Worm (Caenorhabditis elegans) whole organism, young adult: Measurements from ENCODE around the gene Y38C1AA.7.

Source experiments
- B0019.2 ChIP-seq: fragments of 200-800 bp; sonication (Bioruptor generic); conservative IDR thresholded peaks from 2 replicates; pipeline ENCODE4 v1.3.6; 2022; ENCODE audit warnings: missing genetic modification reagents, missing genetic modification characterization, missing compliant biosample characterization
- C17E4.6 ChIP-seq: fragments of 200-800 bp; sonication (Bioruptor generic); IDR thresholded peaks from 2 replicates; pipeline ENCODE4 v1.3.6; 2022; ENCODE audit warnings: missing genetic modification reagents, missing genetic modification characterization, missing compliant biosample characterization
- F23B12.7 ChIP-seq: sonication (generic microtip); optimal IDR thresholded peaks from 2 replicates; lab custom pipeline; 2017; ENCODE audit warnings: missing genetic modification characterization, mild to moderate bottlenecking, missing compliant biosample characterization, antibody characterized with exemption, moderate library complexity; ENCODE audit not compliant: insufficient read depth
- F33H1.4 ChIP-seq: fragments of 200-800 bp; sonication (Bioruptor generic); IDR thresholded peaks from 2 replicates; pipeline ENCODE4 v1.3.6; 2022; ENCODE audit warnings: missing genetic modification reagents, missing genetic modification characterization, missing compliant biosample characterization
- F57C9.4 ChIP-seq: sonication (generic microtip); optimal IDR thresholded peaks from 2 replicates; lab custom pipeline; 2017; ENCODE audit warnings: mild to moderate bottlenecking, missing genetic modification characterization, missing compliant biosample characterization
- Y53F4B.3 ChIP-seq: fragments of 200-800 bp; sonication (Bioruptor generic); IDR thresholded peaks from 2 replicates; pipeline ENCODE4 v1.3.6; 2022; ENCODE audit warnings: missing genetic modification reagents, missing genetic modification characterization, missing compliant biosample characterization
- atf-7 ChIP-seq: sonication (generic microtip); optimal IDR thresholded peaks from 2 replicates; lab custom pipeline; 2017; ENCODE audit warnings: mild to moderate bottlenecking, missing genetic modification characterization, missing compliant biosample characterization
- bed-1 ChIP-seq: fragments of 200-800 bp; sonication (Bioruptor generic); IDR thresholded peaks from 2 replicates; pipeline ENCODE4 v1.3.6; 2022; ENCODE audit warnings: missing genetic modification reagents, missing genetic modification characterization, missing compliant biosample characterization
- ceh-27 ChIP-seq: fragments of 200-800 bp; sonication (Bioruptor generic); optimal IDR thresholded peaks from 2 replicates; lab custom pipeline; 2018; ENCODE audit warnings: mild to moderate bottlenecking, missing genetic modification characterization, moderate library complexity, missing compliant biosample characterization
- dpl-1 ChIP-seq: fragments of 150-350 bp; optimal IDR thresholded peaks from 2 replicates; lab custom pipeline; 2014; ENCODE audit warnings: missing biosample characterization, missing genetic modification reagents, missing genetic modification characterization
- egl-44 ChIP-seq: fragments of 200-800 bp; sonication (Bioruptor generic); IDR thresholded peaks from 2 replicates; pipeline ENCODE4 v1.3.6; 2022; ENCODE audit warnings: missing genetic modification reagents, missing genetic modification characterization, missing compliant biosample characterization
- let-526 ChIP-seq: fragments of 200-800 bp; sonication (Bioruptor generic); IDR thresholded peaks from 2 replicates; pipeline ENCODE4 v1.3.6; 2022; ENCODE audit warnings: missing genetic modification reagents, missing genetic modification characterization, missing compliant biosample characterization
- let-607 ChIP-seq, 2 experiments: fragments of 200-800 bp in 1 of 2; sonication (Bioruptor generic) in 1 of 2; sonication (generic microtip) in 1 of 2; optimal IDR thresholded peaks; 2 replicates each; lab custom pipeline; 2016 to 2018; ENCODE audit warnings: mild to moderate bottlenecking in 2 of 2, missing compliant biosample characterization in 2 of 2, missing genetic modification characterization in 2 of 2, moderate library complexity in 2 of 2, missing genotype in 1 of 2
- lin-35 ChIP-seq, 3 experiments: fragments of 150-350 bp in 2 of 3; sonication (generic microtip) in 1 of 3; optimal IDR thresholded peaks; 2 replicates each; lab custom pipeline; 2014 to 2018; ENCODE audit warnings: missing biosample characterization in 3 of 3, missing genetic modification characterization in 3 of 3, missing genetic modification reagents in 3 of 3
- lin-40 ChIP-seq: sonication (generic microtip); optimal IDR thresholded peaks from 2 replicates; lab custom pipeline; 2016; ENCODE audit warnings: missing genetic modification characterization, mild to moderate bottlenecking, missing compliant biosample characterization, missing genotype, missing genetic modification reagents
- lir-1 ChIP-seq: fragments of 200-800 bp; sonication (Bioruptor generic); conservative IDR thresholded peaks from 2 replicates; pipeline ENCODE4 v1.3.6; 2022; ENCODE audit warnings: missing genetic modification reagents, missing genetic modification characterization, missing compliant biosample characterization
- lsy-27 ChIP-seq: sonication (generic microtip); optimal IDR thresholded peaks from 2 replicates; lab custom pipeline; 2017; ENCODE audit warnings: missing genetic modification characterization, mild to moderate bottlenecking, missing compliant biosample characterization, antibody characterized with exemption, missing genotype, borderline replicate concordance; ENCODE audit not compliant: insufficient read depth
- madf-8 ChIP-seq: fragments of 200-800 bp; sonication (Bioruptor generic); conservative IDR thresholded peaks from 2 replicates; pipeline ENCODE4 v1.3.6; 2022; ENCODE audit warnings: missing genetic modification reagents, missing genetic modification characterization, missing compliant biosample characterization
- mcd-1 ChIP-seq: fragments of 200-800 bp; sonication (Bioruptor generic); IDR thresholded peaks from 2 replicates; pipeline ENCODE4 v1.3.6; 2022; ENCODE audit warnings: missing genetic modification reagents, missing genetic modification characterization, missing compliant biosample characterization
- pha-4 ChIP-seq: fragments of 150-350 bp; sonication (generic microtip); optimal IDR thresholded peaks from 2 replicates; lab custom pipeline; 2014; ENCODE audit warnings: missing biosample characterization, missing genetic modification reagents, missing genetic modification characterization
- rcor-1 ChIP-seq: fragments of 200-800 bp; sonication (Bioruptor generic); IDR thresholded peaks from 2 replicates; pipeline ENCODE4 v1.3.6; 2022; ENCODE audit warnings: missing genetic modification reagents, missing genetic modification characterization, missing compliant biosample characterization
- rec-8 ChIP-seq, 2 experiments: sonication (generic microtip); optimal IDR thresholded peaks; 2 replicates each; lab custom pipeline; 2016; ENCODE audit warnings: mild to moderate bottlenecking in 2 of 2, missing genetic modification characterization in 2 of 2, missing genetic modification reagents in 2 of 2, missing genotype in 2 of 2, missing biosample characterization in 1 of 2, missing compliant biosample characterization in 1 of 2, moderate library complexity in 1 of 2
- repo-1 ChIP-seq: sonication (generic microtip); optimal IDR thresholded peaks from 2 replicates; lab custom pipeline; 2017; ENCODE audit warnings: mild to moderate bottlenecking, missing genetic modification characterization, missing compliant biosample characterization
- rpc-1 ChIP-seq, 2 experiments: fragments of 150-350 bp in 1 of 2; sonication (generic microtip) in 1 of 2; optimal IDR thresholded peaks; 2 replicates each; lab custom pipeline; 2014 to 2018; ENCODE audit warnings: missing biosample characterization in 1 of 2, missing genetic modification characterization in 1 of 2, missing genetic modification reagents in 1 of 2, missing genotype in 1 of 2
- sea-2 ChIP-seq: fragments of 200-800 bp; sonication (Bioruptor generic); IDR thresholded peaks from 2 replicates; pipeline ENCODE4 v1.3.6; 2022; ENCODE audit warnings: missing genetic modification characterization, missing compliant biosample characterization
- snpc-1.1 ChIP-seq: sonication (generic microtip); optimal IDR thresholded peaks from 2 replicates; lab custom pipeline; 2017; ENCODE audit warnings: missing genetic modification characterization, mild to moderate bottlenecking, missing compliant biosample characterization, antibody characterized with exemption, moderate library complexity, missing genotype, missing genetic modification reagents; ENCODE audit not compliant: insufficient read depth
- snpc-4 ChIP-seq, 5 experiments: fragments of 150-350 bp in 1 of 5; sonication (generic microtip) in 4 of 5; optimal IDR thresholded peaks; 2 replicates each; lab custom pipeline; 2014 to 2018; ENCODE audit warnings: missing genetic modification characterization in 5 of 5, missing biosample characterization in 3 of 5, antibody characterized with exemption in 2 of 5, mild to moderate bottlenecking in 2 of 5, missing compliant biosample characterization in 2 of 5, missing genotype in 2 of 5, moderate library complexity in 2 of 5, missing genetic modification reagents in 1 of 5
- unc-62 ChIP-seq: fragments of 150-350 bp; optimal IDR thresholded peaks from 2 replicates; lab custom pipeline; 2014; ENCODE audit warnings: missing biosample characterization, missing genetic modification reagents, missing genetic modification characterization
- xnd-1 ChIP-seq: sonication (generic microtip); optimal IDR thresholded peaks from 2 replicates; lab custom pipeline; 2016; ENCODE audit warnings: missing genotype, missing genetic modification reagents, missing genetic modification characterization, missing compliant biosample characterization
- ztf-22 ChIP-seq: fragments of 200-800 bp; sonication (Bioruptor generic); optimal IDR thresholded peaks from 2 replicates; lab custom pipeline; 2018; ENCODE audit warnings: mild to moderate bottlenecking, missing genetic modification characterization, moderate library complexity, missing compliant biosample characterization
- ztf-25 ChIP-seq: fragments of 200-800 bp; sonication (Bioruptor generic); IDR thresholded peaks from 2 replicates; pipeline ENCODE4 v1.3.6; 2022; ENCODE audit warnings: missing genetic modification reagents, missing genetic modification characterization, missing compliant biosample characterization

Gene Y38C1AA.7

DNA sequence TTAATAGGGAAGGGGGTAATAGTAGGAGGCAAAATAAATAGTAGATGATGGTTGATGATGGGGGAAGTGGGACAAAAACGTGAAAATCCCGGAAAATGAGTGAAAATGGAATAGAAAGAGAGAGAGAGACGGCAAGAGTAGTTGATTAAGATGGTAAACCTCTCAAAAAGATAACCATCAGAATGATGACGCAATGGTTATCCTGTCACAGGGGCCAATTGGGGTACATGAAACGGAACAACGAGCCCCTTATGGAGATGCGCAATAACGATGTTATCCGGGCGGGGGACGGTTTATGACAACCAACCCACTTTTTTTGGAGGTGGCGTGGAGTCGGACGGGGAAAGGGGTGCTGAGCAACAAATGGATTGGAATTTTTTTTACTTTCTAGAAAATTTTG is 9.0 kb upstream of the Y38C1AA.7 start:
- no peak for TF ChIP-seq repo-1
- no peak for TF ChIP-seq snpc-1.1
- TF ChIP-seq unc-62: no peak
- TF ChIP-seq let-526 (GFP tag; lab: Robert Waterston, UW): no peak
- no peak for TF ChIP-seq rpc-1 (optimal IDR thresholded peaks at IDR 0.05; lab: Kevin White, UChicago)
- no peak for TF ChIP-seq rpc-1 (tag; optimal IDR thresholded peaks at IDR 0.05; lab: Kevin White, UChicago)
- no peak for TF ChIP-seq ceh-27
- no peak for TF ChIP-seq xnd-1 (tag; lab: Kevin White, UChicago)
- no peak for TF ChIP-seq pha-4 (tag; lab: Kevin White, UChicago)
- no peak for TF ChIP-seq lin-35 (GFP tag; optimal IDR thresholded peaks at IDR 0.05; lab: Kevin White, UChicago)
- TF ChIP-seq, all 124 proteins: peak for 0

DNA sequence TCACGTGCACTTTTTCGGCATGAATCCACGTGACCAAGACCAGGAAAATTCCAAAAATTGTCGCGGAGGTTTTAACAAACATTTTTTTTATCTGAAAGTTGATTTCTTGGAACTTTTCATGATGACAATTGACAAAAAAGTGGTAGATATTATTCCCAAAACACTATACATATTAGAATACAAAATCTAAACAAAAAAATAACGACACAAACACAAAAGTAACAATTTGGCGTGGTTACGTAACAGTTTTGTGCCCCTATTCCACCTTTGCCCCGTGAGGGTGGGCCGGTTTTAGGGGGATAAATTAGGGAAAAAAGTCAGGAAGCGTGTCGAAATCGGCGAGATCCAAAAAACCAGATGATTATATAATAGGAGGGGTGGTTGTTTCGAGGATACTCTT is 953 bp upstream of the Y38C1AA.7 start, which contains the start of gene gegf-1:
TSS of gene gegf-1 (minus strand) at position 101 of the 400 bp plus-strand sequence.
- TF ChIP-seq rec-8 (tag; optimal IDR thresholded peaks at IDR 0.05; lab: Kevin White, UChicago): no peak

DNA sequence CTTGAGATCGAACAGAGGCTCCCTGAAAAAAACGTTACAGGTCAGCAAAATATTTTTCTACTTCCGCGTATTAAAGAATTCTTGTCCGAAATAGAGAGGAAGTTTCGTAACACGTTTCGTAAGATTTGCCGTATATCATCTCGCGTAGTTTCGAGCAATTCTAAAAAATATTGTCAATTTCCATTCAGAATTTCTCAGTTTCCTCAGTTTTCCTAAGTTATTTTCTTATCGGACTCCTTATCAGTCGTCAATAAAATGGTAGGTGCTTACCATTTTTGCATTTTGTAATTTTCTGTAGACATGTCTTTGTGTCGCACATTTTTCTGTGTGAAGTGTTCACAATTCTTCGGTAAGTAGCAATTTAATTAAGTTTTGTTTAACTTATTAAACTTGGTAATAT is 1.1 kb downstream of the Y38C1AA.7 start, which contains the start of gene Y38C1AA.19:
TSS of gene Y38C1AA.19 (plus strand) at position 301 of the 400 bp plus-strand sequence.
- TF ChIP-seq lir-1 (no peak), snpc-4 (GFP tag; optimal IDR thresholded peaks at IDR 0.05; lab: Kevin White, UChicago) (no peak), snpc-4 (tag; optimal IDR thresholded peaks at IDR 0.05; lab: Kevin White, UChicago) (no peak), atf-7 (tag; lab: Kevin White, UChicago) (no peak), rpc-1 (optimal IDR thresholded peaks at IDR 0.05; lab: Kevin White, UChicago) (no peak), rpc-1 (tag; optimal IDR thresholded peaks at IDR 0.05; lab: Kevin White, UChicago) (no peak), ztf-25 (GFP tag; lab: Robert Waterston, UW) (no peak), sea-2 (no peak), F33H1.4 (GFP tag; lab: Robert Waterston, UW) (no peak), F23B12.7 (tag; lab: Kevin White, UChicago) (no peak), F57C9.4 (tag; lab: Kevin White, UChicago) (no peak), ztf-22 (GFP tag; lab: Kevin White, UChicago) (no peak)

DNA sequence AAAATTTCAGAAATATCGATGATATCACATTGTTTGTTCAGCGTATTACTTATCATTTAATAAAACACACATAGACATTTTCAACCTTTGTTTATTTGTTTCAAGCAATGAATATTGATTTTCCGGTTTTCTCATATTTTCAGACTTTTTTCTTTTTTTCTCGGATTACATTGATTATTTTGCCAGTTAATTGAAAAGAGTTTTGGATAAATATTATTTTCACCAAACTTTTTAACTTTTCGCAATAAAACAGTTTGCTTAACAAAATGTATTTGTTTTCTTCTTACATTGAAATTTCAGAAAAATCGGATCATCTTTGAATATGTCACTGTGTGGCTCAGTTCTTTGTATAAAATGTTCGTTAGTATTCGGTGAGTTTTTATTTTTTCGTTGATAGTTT is 3.8 kb downstream of the Y38C1AA.7 start, which contains the start of gene Y38C1AA.6:
TSS of gene Y38C1AA.6 (plus strand) at position 301 of the 400 bp plus-strand sequence.
- TF ChIP-seq C17E4.6 (GFP tag; lab: Robert Waterston, UW) (no peak), madf-8 (no peak), mcd-1 (no peak), lin-40 (tag; lab: Kevin White, UChicago) (no peak), Y53F4B.3 (no peak), bed-1 (GFP tag; lab: Robert Waterston, UW) (no peak), lsy-27 (tag; lab: Kevin White, UChicago) (no peak), rec-8 (tag; optimal IDR thresholded peaks at IDR 0.05; lab: Kevin White, UChicago) (no peak), ztf-25 (GFP tag; lab: Robert Waterston, UW) (no peak), let-607 (tag; optimal IDR thresholded peaks at IDR 0.05; lab: Kevin White, UChicago) (no peak), egl-44 (GFP tag; lab: Robert Waterston, UW) (no peak), lin-35 (GFP tag; optimal IDR thresholded peaks at IDR 0.05; lab: Kevin White, UChicago) (no peak), dpl-1 (GFP tag; lab: Kevin White, UChicago) (no peak), rcor-1 (GFP tag; lab: Robert Waterston, UW) (no peak), B0019.2 (no peak)
